Worm (Caenorhabditis elegans) whole organism, L4 larva: ENCODE results near the gene nhr-17.

Experiments
- F37D6.2 ChIP-seq: sonication (generic microtip); optimal IDR thresholded peaks from 2 replicates; lab custom pipeline; 2016; ENCODE audit warnings: mild to moderate bottlenecking, missing genetic modification characterization, missing compliant biosample characterization
- T26A8.4 ChIP-seq: fragments of 200-800 bp; sonication (Bioruptor generic); IDR thresholded peaks from 2 replicates; pipeline ENCODE4 v1.3.6; 2022; ENCODE audit warnings: missing genetic modification characterization, missing compliant biosample characterization
- ama-1 ChIP-seq: fragments of 150-350 bp; optimal IDR thresholded peaks from 2 replicates; lab custom pipeline; 2014; ENCODE audit warnings: inconsistent platforms, mixed read lengths
- gei-8 ChIP-seq: fragments of 200-800 bp; sonication (Bioruptor generic); optimal IDR thresholded peaks from 2 replicates; lab custom pipeline; 2018; ENCODE audit warnings: mild to moderate bottlenecking, missing genetic modification characterization, missing compliant biosample characterization
- lin-39 ChIP-seq: fragments of 150-350 bp; optimal IDR thresholded peaks from 2 replicates; lab custom pipeline; 2014; ENCODE audit warnings: missing biosample characterization, missing genetic modification reagents, missing genetic modification characterization
- lsy-2 ChIP-seq, 2 experiments: fragments of 150-350 bp in 1 of 2; sonication (generic microtip) in 1 of 2; optimal IDR thresholded peaks; 2 replicates each; lab custom pipeline; 2014 to 2017; ENCODE audit warnings: missing biosample characterization in 2 of 2, missing genetic modification characterization in 2 of 2
- unc-62 ChIP-seq, 3 experiments: fragments of 150-350 bp in 1 of 3; sonication (generic microtip); optimal IDR thresholded peaks in 2 of 3; peaks in 1 of 3; 1 replicate in 1 of 3; 2 replicates in 2 of 3; lab custom pipeline; 2014 to 2017; ENCODE audit warnings: missing biosample characterization in 3 of 3, missing genetic modification characterization in 3 of 3, missing genetic modification reagents in 3 of 3, missing genotype in 1 of 3
- ztf-11 ChIP-seq: fragments of 150-350 bp; optimal IDR thresholded peaks from 2 replicates; lab custom pipeline; 2014; ENCODE audit warnings: missing biosample characterization, missing genetic modification characterization

- TF ChIP-seq T26A8.4 (GFP tag; lab: Robert Waterston, UW) (no peak), lin-39 (tag; lab: Kevin White, UChicago) (no peak), ama-1 (lab: Kevin White, UChicago) (no peak), unc-62 (GFP tag; optimal IDR thresholded peaks at IDR 0.05 in 1 of 2; lab: Kevin White, UChicago) (peak in 1 of 2 experiments; percentile 83), unc-62 (tag; optimal IDR thresholded peaks at IDR 0.05; lab: Kevin White, UChicago) (no peak), ztf-11 (tag; lab: Kevin White, UChicago) (no peak), lsy-2 (tag; optimal IDR thresholded peaks at IDR 0.05; lab: Kevin White, UChicago) (no peak), gei-8 (no peak), F37D6.2 (tag; lab: Kevin White, UChicago) (no peak)
Observed at ce11 chrX:12642952-12643351, 24.7 kb downstream of the nhr-17 start.
